Worm (Caenorhabditis elegans): Measurements from ENCODE around the gene sod-3.

ce11 chrX:17058340-17058739, 34.2 kb upstream of the sod-3 start:
- TF ChIP-seq W03F9.2 (tag; optimal IDR thresholded peaks at IDR 0.05) (no peak), him-1 (tag; optimal IDR thresholded peaks at IDR 0.05) (no peak), dao-5 (tag; optimal IDR thresholded peaks at IDR 0.05) (no peak)

All from whole organism, L4/young adult.